Fruit fly (Drosophila melanogaster): Measurements from ENCODE around the gene Top3alpha.

dm6 chr2L:19463824-19464317 lies 34.1 kb upstream of the Top3alpha start, which contains the start of gene tj:
- TF ChIP-seq EcR (GFP tag; optimal IDR thresholded peaks at IDR 0.05) (no peak), usp (GFP tag; optimal IDR thresholded peaks at IDR 0.05) (no peak)
